Worm (Caenorhabditis elegans) whole organism, L1 larva: Measurements from ENCODE around the gene K07E3.9.

Experiments used
- C04F5.9 ChIP-seq: sonication (generic microtip); optimal IDR thresholded peaks from 2 replicates; lab custom pipeline; 2016; ENCODE audit warnings: missing genetic modification characterization, missing compliant biosample characterization
- C16A3.4 ChIP-seq: fragments of 150-350 bp; optimal IDR thresholded peaks from 2 replicates; lab custom pipeline; 2014; ENCODE audit warnings: missing biosample characterization, missing genetic modification characterization
- C34B4.2 ChIP-seq: sonication (generic microtip); optimal IDR thresholded peaks from 2 replicates; lab custom pipeline; 2017; ENCODE audit warnings: mild to moderate bottlenecking, missing genetic modification characterization, missing compliant biosample characterization
- aha-1 ChIP-seq: fragments of 150-350 bp; optimal IDR thresholded peaks from 2 replicates; lab custom pipeline; 2014; ENCODE audit warnings: missing biosample characterization, missing genetic modification characterization
- alr-1 ChIP-seq: fragments of 200-800 bp; sonication (Bioruptor generic); optimal IDR thresholded peaks from 2 replicates; lab custom pipeline; 2018; ENCODE audit warnings: borderline replicate concordance, mild to moderate bottlenecking, missing genetic modification characterization, missing compliant biosample characterization
- aly-2 ChIP-seq: fragments of 150-350 bp; optimal IDR thresholded peaks from 2 replicates; lab custom pipeline; 2014; ENCODE audit warnings: missing biosample characterization, missing genetic modification characterization
- ceh-8 ChIP-seq: fragments of 200-800 bp; sonication (Bioruptor generic); optimal IDR thresholded peaks from 2 replicates; lab custom pipeline; 2018; ENCODE audit warnings: mild to moderate bottlenecking, missing genetic modification characterization, moderate library complexity, missing compliant biosample characterization
- ceh-82 ChIP-seq, 3 experiments: fragments of 150-350 bp in 1 of 3; sonication (generic microtip) in 2 of 3; optimal IDR thresholded peaks; 2 replicates each; lab custom pipeline; 2014 to 2017; ENCODE audit warnings: missing biosample characterization in 3 of 3, missing genetic modification characterization in 3 of 3
- ceh-88 ChIP-seq: fragments of 200-800 bp; sonication (Bioruptor generic); IDR thresholded peaks from 2 replicates; pipeline ENCODE4 v1.3.6; 2022; ENCODE audit warnings: missing genetic modification characterization, missing compliant biosample characterization
- ceh-90 ChIP-seq: sonication (generic microtip); optimal IDR thresholded peaks from 2 replicates; lab custom pipeline; 2016; ENCODE audit warnings: missing genetic modification characterization, missing compliant biosample characterization
- ces-1 ChIP-seq: fragments of 150-350 bp; optimal IDR thresholded peaks from 2 replicates; lab custom pipeline; 2014; ENCODE audit warnings: missing biosample characterization, missing genetic modification reagents, missing genetic modification characterization
- dsc-1 ChIP-seq: sonication (generic microtip); optimal IDR thresholded peaks from 2 replicates; lab custom pipeline; 2016; ENCODE audit warnings: mild to moderate bottlenecking, missing genetic modification characterization, missing compliant biosample characterization
- efl-3 ChIP-seq: fragments of 200-800 bp; sonication (Bioruptor generic); optimal IDR thresholded peaks from 2 replicates; lab custom pipeline; 2018; ENCODE audit warnings: mild to moderate bottlenecking, missing genetic modification characterization, missing compliant biosample characterization
- egl-13 ChIP-seq: sonication (generic microtip); optimal IDR thresholded peaks from 2 replicates; lab custom pipeline; 2016; ENCODE audit warnings: missing genotype, missing genetic modification reagents, missing genetic modification characterization, missing compliant biosample characterization
- egl-27 ChIP-seq, 2 experiments: fragments of 150-350 bp in 1 of 2; sonication (generic microtip); optimal IDR thresholded peaks; 3 replicates each; lab custom pipeline; 2017 to 2018; ENCODE audit warnings: missing biosample characterization in 2 of 2, missing genetic modification characterization in 2 of 2, missing genetic modification reagents in 2 of 2
- elt-2 ChIP-seq: sonication (generic microtip); optimal IDR thresholded peaks from 2 replicates; lab custom pipeline; 2016; ENCODE audit warnings: missing genetic modification characterization, mild to moderate bottlenecking, inconsistent platforms, missing compliant biosample characterization, missing genetic modification reagents
- elt-3 ChIP-seq, 6 experiments: fragments of 150-350 bp in 1 of 6; sonication (generic microtip); optimal IDR thresholded peaks; 2 replicates each; lab custom pipeline; 2017 to 2018; ENCODE audit warnings: missing biosample characterization in 6 of 6, missing genetic modification characterization in 6 of 6, inconsistent platforms in 1 of 6
- fkh-10 ChIP-seq: sonication (generic microtip); optimal IDR thresholded peaks from 2 replicates; lab custom pipeline; 2017; ENCODE audit warnings: missing biosample characterization, missing genetic modification reagents, missing genetic modification characterization
- fkh-4 ChIP-seq: sonication (generic microtip); optimal IDR thresholded peaks from 2 replicates; lab custom pipeline; 2016; ENCODE audit warnings: missing compliant biosample characterization, missing genetic modification characterization, borderline replicate concordance
- fkh-8 ChIP-seq: sonication (generic microtip); optimal IDR thresholded peaks from 2 replicates; lab custom pipeline; 2016; ENCODE audit warnings: mild to moderate bottlenecking, missing genetic modification characterization, missing compliant biosample characterization
- fos-1 ChIP-seq: fragments of 150-350 bp; optimal IDR thresholded peaks from 2 replicates; lab custom pipeline; 2014; ENCODE audit warnings: missing biosample characterization, missing genetic modification characterization
- grh-1 ChIP-seq: fragments of 200-800 bp; sonication (Bioruptor generic); IDR thresholded peaks from 2 replicates; pipeline ENCODE4 v1.3.6; 2022; ENCODE audit warnings: missing genetic modification reagents, missing genetic modification characterization, missing compliant biosample characterization
- lin-14 ChIP-seq: fragments of 200-800 bp; sonication (Bioruptor generic); optimal IDR thresholded peaks from 2 replicates; lab custom pipeline; 2018; ENCODE audit warnings: mild to moderate bottlenecking, missing genetic modification characterization, moderate library complexity, missing compliant biosample characterization
- lin-15B ChIP-seq: fragments of 150-350 bp; sonication (generic microtip); optimal IDR thresholded peaks from 3 replicates; lab custom pipeline; 2014; ENCODE audit warnings: missing biosample characterization, missing genetic modification characterization
- mab-9 ChIP-seq: fragments of 200-800 bp; sonication (Bioruptor generic); IDR thresholded peaks from 2 replicates; pipeline ENCODE4 v1.3.6; 2022; ENCODE audit warnings: missing genetic modification reagents, missing genetic modification characterization, missing compliant biosample characterization
- mdl-1 ChIP-seq, 2 experiments: fragments of 150-350 bp; optimal IDR thresholded peaks; 2 replicates each; lab custom pipeline; 2014 to 2017; ENCODE audit warnings: missing biosample characterization in 2 of 2, missing genetic modification characterization in 2 of 2, inconsistent platforms in 1 of 2
- mef-2 ChIP-seq: fragments of 150-350 bp; optimal IDR thresholded peaks from 2 replicates; lab custom pipeline; 2014; ENCODE audit warnings: missing biosample characterization, missing genetic modification characterization
- mep-1 ChIP-seq: fragments of 150-350 bp; optimal IDR thresholded peaks from 2 replicates; lab custom pipeline; 2014; ENCODE audit warnings: missing biosample characterization, missing genetic modification characterization
- nhr-12 ChIP-seq: sonication (generic microtip); optimal IDR thresholded peaks from 2 replicates; lab custom pipeline; 2017; ENCODE audit warnings: missing biosample characterization, missing genetic modification characterization
- nhr-19 ChIP-seq: fragments of 200-800 bp; sonication (Bioruptor generic); conservative IDR thresholded peaks from 2 replicates; pipeline ENCODE4 v1.3.6; 2022; ENCODE audit warnings: missing genetic modification characterization, missing compliant biosample characterization
- nhr-20 ChIP-seq: sonication (generic microtip); optimal IDR thresholded peaks from 2 replicates; lab custom pipeline; 2016; ENCODE audit warnings: mild to moderate bottlenecking, missing genetic modification characterization, missing compliant biosample characterization
- nhr-28 ChIP-seq: fragments of 150-350 bp; optimal IDR thresholded peaks from 2 replicates; lab custom pipeline; 2014; ENCODE audit warnings: missing biosample characterization, missing genetic modification characterization
- nhr-47 ChIP-seq: sonication (generic microtip); optimal IDR thresholded peaks from 2 replicates; lab custom pipeline; 2016; ENCODE audit warnings: mild to moderate bottlenecking, missing genetic modification characterization, moderate library complexity, missing compliant biosample characterization
- nhr-77 ChIP-seq: fragments of 150-350 bp; optimal IDR thresholded peaks from 2 replicates; lab custom pipeline; 2014; ENCODE audit warnings: missing biosample characterization, missing genetic modification characterization
- nhr-84 ChIP-seq: sonication (generic microtip); optimal IDR thresholded peaks from 2 replicates; lab custom pipeline; 2017; ENCODE audit warnings: missing biosample characterization, missing genetic modification characterization
- nhr-90 ChIP-seq: sonication (generic microtip); optimal IDR thresholded peaks from 2 replicates; lab custom pipeline; 2016; ENCODE audit warnings: mild to moderate bottlenecking, missing genetic modification characterization, missing compliant biosample characterization; ENCODE audit not compliant: poor library complexity
- pag-3 ChIP-seq: sonication (generic microtip); optimal IDR thresholded peaks from 2 replicates; lab custom pipeline; 2017; ENCODE audit warnings: missing genetic modification characterization, mild to moderate bottlenecking, missing compliant biosample characterization, antibody characterized with exemption, borderline replicate concordance; ENCODE audit not compliant: insufficient read depth
- pax-3 ChIP-seq: fragments of 200-800 bp; sonication (Bioruptor generic); optimal IDR thresholded peaks from 2 replicates; lab custom pipeline; 2018; ENCODE audit warnings: mild to moderate bottlenecking, missing genetic modification characterization, moderate library complexity, missing compliant biosample characterization
- pqm-1 ChIP-seq: sonication (generic microtip); optimal IDR thresholded peaks from 3 replicates; lab custom pipeline; 2017; ENCODE audit warnings: missing biosample characterization, missing genetic modification characterization
- rnt-1 ChIP-seq: sonication (generic microtip); optimal IDR thresholded peaks from 2 replicates; lab custom pipeline; 2016; ENCODE audit warnings: mild to moderate bottlenecking, missing genetic modification characterization, moderate library complexity, missing compliant biosample characterization
- skn-1 ChIP-seq: fragments of 150-350 bp; optimal IDR thresholded peaks from 2 replicates; lab custom pipeline; 2014; ENCODE audit warnings: missing biosample characterization, missing genetic modification characterization
- snu-23 ChIP-seq: sonication (generic microtip); optimal IDR thresholded peaks from 2 replicates; lab custom pipeline; 2016; ENCODE audit warnings: missing genetic modification characterization, missing compliant biosample characterization
- sox-4 ChIP-seq: sonication (generic microtip); optimal IDR thresholded peaks from 2 replicates; lab custom pipeline; 2016; ENCODE audit warnings: missing genetic modification characterization, missing compliant biosample characterization
- sptf-1 ChIP-seq: fragments of 150-350 bp; optimal IDR thresholded peaks from 2 replicates; lab custom pipeline; 2014; ENCODE audit warnings: missing biosample characterization, missing genetic modification characterization
- sup-37 ChIP-seq: fragments of 200-800 bp; sonication (Bioruptor generic); optimal IDR thresholded peaks from 2 replicates; lab custom pipeline; 2018; ENCODE audit warnings: mild to moderate bottlenecking, missing genetic modification characterization, missing compliant biosample characterization
- swsn-7 ChIP-seq: sonication (generic microtip); optimal IDR thresholded peaks from 2 replicates; lab custom pipeline; 2016; ENCODE audit warnings: missing genetic modification characterization, missing compliant biosample characterization
- tbx-2 ChIP-seq: sonication (generic microtip); optimal IDR thresholded peaks from 2 replicates; lab custom pipeline; 2016; ENCODE audit warnings: missing genetic modification characterization, missing compliant biosample characterization
- tlp-1 ChIP-seq: fragments of 150-350 bp; optimal IDR thresholded peaks from 2 replicates; lab custom pipeline; 2014; ENCODE audit warnings: missing biosample characterization, missing genetic modification characterization
- unc-130 ChIP-seq: fragments of 150-350 bp; optimal IDR thresholded peaks from 2 replicates; lab custom pipeline; 2017; ENCODE audit warnings: missing biosample characterization, missing genetic modification characterization, inconsistent platforms
- unc-30 ChIP-seq: sonication (generic microtip); optimal IDR thresholded peaks from 2 replicates; lab custom pipeline; 2017; ENCODE audit warnings: missing biosample characterization, missing genetic modification characterization
- unc-62 ChIP-seq: fragments of 150-350 bp; optimal IDR thresholded peaks from 2 replicates; lab custom pipeline; 2014; ENCODE audit warnings: missing biosample characterization, missing genetic modification reagents, missing genetic modification characterization
- unc-86 ChIP-seq: sonication (generic microtip); optimal IDR thresholded peaks from 2 replicates; lab custom pipeline; 2016; ENCODE audit warnings: missing genetic modification characterization, missing compliant biosample characterization
- unc-98 ChIP-seq: fragments of 200-800 bp; sonication (Bioruptor generic); IDR thresholded peaks from 2 replicates; pipeline ENCODE4 v1.3.6; 2022; ENCODE audit warnings: missing genetic modification characterization, missing compliant biosample characterization
- ztf-4 ChIP-seq: fragments of 150-350 bp; optimal IDR thresholded peaks from 2 replicates; lab custom pipeline; 2014; ENCODE audit warnings: missing biosample characterization, missing genetic modification characterization

K07E3.9 gene

DNA sequence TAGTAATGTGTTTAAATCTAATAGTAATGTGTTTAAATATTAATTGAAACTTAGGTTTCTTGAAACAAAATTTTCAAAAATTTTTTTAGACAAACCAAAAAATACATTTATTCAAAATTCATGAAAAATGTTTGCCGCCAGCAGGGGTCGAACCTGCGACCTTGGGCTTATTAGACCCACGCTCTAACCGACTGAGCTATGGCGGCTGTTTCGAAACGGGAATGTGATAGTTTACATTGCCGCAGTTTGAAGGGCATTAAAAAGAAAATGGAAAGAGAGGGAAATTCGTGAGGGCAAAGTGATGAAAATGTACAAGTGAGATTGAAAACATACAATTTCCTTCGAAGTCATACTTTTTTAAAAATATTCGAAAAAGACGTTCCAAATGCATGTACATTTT is 48.5 kb downstream of the K07E3.9 start:
- TF ChIP-seq dsc-1 (tag; lab: Kevin White, UChicago) = peak; percentile 51
- TF ChIP-seq sox-4 (tag; lab: Kevin White, UChicago) = no peak
- TF ChIP-seq unc-62 = no peak
- TF ChIP-seq fkh-4 (tag; lab: Kevin White, UChicago) = no peak
- TF ChIP-seq nhr-12 (tag; lab: Kevin White, UChicago) = no peak
- TF ChIP-seq fkh-10 (GFP tag; lab: Kevin White, UChicago) = no peak
- TF ChIP-seq aly-2 = no peak
- TF ChIP-seq egl-27 (tag; optimal IDR thresholded peaks at IDR 0.05; lab: Kevin White, UChicago) = no peak
- TF ChIP-seq unc-30 (tag; lab: Kevin White, UChicago) = no peak
- TF ChIP-seq pag-3 (tag; lab: Kevin White, UChicago) = no peak
- no peak for TF ChIP-seq alr-1 (tag; lab: Kevin White, UChicago)
- TF ChIP-seq ceh-88 (GFP tag; lab: Robert Waterston, UW) = no peak
- TF ChIP-seq aha-1 (tag; lab: Kevin White, UChicago) = no peak
- no peak for TF ChIP-seq grh-1 (GFP tag; lab: Robert Waterston, UW)
- TF ChIP-seq nhr-90 (tag; lab: Kevin White, UChicago) = peak; percentile 59
- no peak for TF ChIP-seq egl-13 (tag; lab: Kevin White, UChicago)
- no peak for TF ChIP-seq sup-37 (GFP tag; lab: Kevin White, UChicago)
- TF ChIP-seq nhr-47 (tag; lab: Kevin White, UChicago) = peak; percentile 50
- no peak for TF ChIP-seq efl-3 (GFP tag; lab: Kevin White, UChicago)
- TF ChIP-seq snu-23 (GFP tag; lab: Kevin White, UChicago) = peak; percentile 64
- TF ChIP-seq fos-1 (tag; lab: Kevin White, UChicago) = no peak
- TF ChIP-seq ceh-82 (tag; optimal IDR thresholded peaks at IDR 0.05; lab: Kevin White, UChicago) = peak in 2 of 3 experiments; percentile 6 to 24
- peak; percentile 3 for TF ChIP-seq skn-1 (tag; lab: Kevin White, UChicago)
- no peak for TF ChIP-seq ztf-4 (tag; lab: Kevin White, UChicago)
- TF ChIP-seq mef-2 (tag; lab: Kevin White, UChicago) = no peak
- no peak for TF ChIP-seq ceh-90 (tag; lab: Kevin White, UChicago)
- TF ChIP-seq nhr-77 (tag; lab: Kevin White, UChicago) = no peak
- TF ChIP-seq mep-1 = peak; percentile 56
- no peak for TF ChIP-seq lin-15B (tag; lab: Kevin White, UChicago)
- TF ChIP-seq mdl-1 (tag; optimal IDR thresholded peaks at IDR 0.05; lab: Kevin White, UChicago) = peak in 1 of 2 experiments; percentile 50
- peak; percentile 65 for TF ChIP-seq nhr-20 (tag; lab: Kevin White, UChicago)
- TF ChIP-seq sptf-1 = no peak
- no peak for TF ChIP-seq unc-86
- peak; percentile 30 for TF ChIP-seq swsn-7 (tag; lab: Kevin White, UChicago)
- TF ChIP-seq lin-14 (GFP tag; lab: Kevin White, UChicago) = peak; percentile 42
- TF ChIP-seq C04F5.9 (tag; lab: Kevin White, UChicago) = no peak
- TF ChIP-seq ces-1 (GFP tag; lab: Kevin White, UChicago) = no peak
- TF ChIP-seq elt-2 = no peak
- TF ChIP-seq elt-3 (tag; optimal IDR thresholded peaks at IDR 0.05; lab: Kevin White, UChicago) = peak in 1 of 6 experiments; percentile 20
- TF ChIP-seq unc-130 = no peak
- TF ChIP-seq ceh-8 (GFP tag; lab: Kevin White, UChicago) = no peak
- no peak for TF ChIP-seq tlp-1 (tag; lab: Kevin White, UChicago)
- peak; percentile 56 for TF ChIP-seq nhr-19 (GFP tag; lab: Robert Waterston, UW)
- TF ChIP-seq unc-98 (GFP tag; lab: Robert Waterston, UW) = no peak
- TF ChIP-seq rnt-1 = peak; percentile 32
- no peak for TF ChIP-seq pax-3 (tag; lab: Kevin White, UChicago)
- TF ChIP-seq nhr-28 (tag; lab: Kevin White, UChicago) = no peak
- no peak for TF ChIP-seq nhr-84 (tag; lab: Kevin White, UChicago)
- no peak for TF ChIP-seq C34B4.2
- no peak for TF ChIP-seq mab-9 (GFP tag; lab: Robert Waterston, UW)
- TF ChIP-seq C16A3.4 (tag; lab: Kevin White, UChicago) = peak; percentile 62
- no peak for TF ChIP-seq tbx-2 (tag; lab: Kevin White, UChicago)
- TF ChIP-seq pqm-1 (tag; lab: Kevin White, UChicago) = no peak
- no peak for TF ChIP-seq fkh-8 (tag; lab: Kevin White, UChicago)
